Worm (Caenorhabditis elegans) whole organism, midembryonic: ENCODE measurements around the gene F21D12.2.

Source experiments
- T22C8.4 ChIP-seq: fragments of 200-800 bp; sonication (Bioruptor generic); IDR thresholded peaks from 2 replicates; pipeline ENCODE4 v1.3.6; 2022; ENCODE audit warnings: missing genetic modification characterization, missing compliant biosample characterization
- cog-1 ChIP-seq: sonication (generic microtip); optimal IDR thresholded peaks from 2 replicates; lab custom pipeline; 2016; ENCODE audit warnings: missing genetic modification characterization, missing compliant biosample characterization
- klf-2 ChIP-seq: fragments of 200-800 bp; sonication (Bioruptor generic); conservative IDR thresholded peaks from 2 replicates; pipeline ENCODE4 v1.3.6; 2022; ENCODE audit warnings: missing genetic modification reagents, missing genetic modification characterization, missing compliant biosample characterization
- tab-1 ChIP-seq: fragments of 200-800 bp; sonication (Bioruptor generic); IDR thresholded peaks from 2 replicates; pipeline ENCODE4 v1.3.6; 2022; ENCODE audit warnings: missing genetic modification characterization, missing compliant biosample characterization

ce11 chrII:7298197-7298682 is 19.3 kb upstream of the F21D12.2 start, which contains the start of gene puf-8:
- no peak for TF ChIP-seq cog-1
- TF ChIP-seq T22C8.4, result no peak
- no peak for TF ChIP-seq klf-2
- no peak for TF ChIP-seq tab-1
